Fruit fly (Drosophila melanogaster): ENCODE results near the gene Deaf1.

Gene Deaf1

dm6 chr3L:19834143-19834794 lies 16.3 kb downstream of the Deaf1 start, which contains the start of the genes trc and CG32221 (continued):
- TF ChIP-seq CG5180 (GFP tag; optimal IDR thresholded peaks at IDR 0.05) (no peak), GATAe (GFP tag; conservative IDR thresholded peaks at IDR 0.05) (no peak), lilli (GFP tag; optimal IDR thresholded peaks at IDR 0.05) (no peak), Vsx1 (GFP tag; optimal IDR thresholded peaks at IDR 0.05) (no peak), CG12155 (GFP tag; optimal IDR thresholded peaks at IDR 0.05) (no peak), ken (GFP tag; IDR thresholded peaks at IDR 0.05) (peak; percentile 53; the same call in 2 of the 3 replicates), CG31388 (GFP tag; optimal IDR thresholded peaks at IDR 0.05) (no peak), pan (optimal IDR thresholded peaks at IDR 0.05) (no peak), pan (GFP tag; optimal IDR thresholded peaks at IDR 0.05 in 1 of 2, IDR thresholded peaks at IDR 0.05 in 1 of 2) (peak in 1 of 2 experiments; percentile 7), sens-2 (GFP tag; IDR thresholded peaks at IDR 0.05) (no peak), klu (GFP tag; IDR thresholded peaks at IDR 0.05) (no peak), PHDP (tag; optimal IDR thresholded peaks at IDR 0.05) (no peak), NC2β (GFP tag; optimal IDR thresholded peaks at IDR 0.05) (no peak), Dad (GFP tag; optimal IDR thresholded peaks at IDR 0.05) (peak; percentile 14), Trl (optimal IDR thresholded peaks at IDR 0.05) (no peak), Trl (GFP tag; optimal IDR thresholded peaks at IDR 0.05) (no peak), Hr3 (GFP tag; optimal IDR thresholded peaks at IDR 0.05) (no peak), eyg (GFP tag; optimal IDR thresholded peaks at IDR 0.05) (no peak), vvl (GFP tag; IDR thresholded peaks at IDR 0.05) (peak; percentile 44), Spps (tag; optimal IDR thresholded peaks at IDR 0.05) (no peak), gfzf (GFP tag; optimal IDR thresholded peaks at IDR 0.05) (no peak), Oli (tag; optimal IDR thresholded peaks at IDR 0.05) (peak; percentile 8), CG6791 (GFP tag; IDR thresholded peaks at IDR 0.05; ENCODE audit: partially characterized antibody) (peak; percentile 73; the same call in 2 of the 3 replicates), eve (GFP tag; optimal IDR thresholded peaks at IDR 0.05) (no peak), CG10979 (tag; optimal IDR thresholded peaks at IDR 0.05) (no peak), CG18262 (tag; optimal IDR thresholded peaks at IDR 0.05) (no peak), tap (tag; optimal IDR thresholded peaks at IDR 0.05) (no peak), CG11085 (GFP tag; IDR thresholded peaks at IDR 0.05) (peak; percentile 31; the same call in 1 of the 2 replicates), bab2 (GFP tag; optimal IDR thresholded peaks at IDR 0.05) (no peak), Poxn (GFP tag; IDR thresholded peaks at IDR 0.05) (no peak), grau (tag; optimal IDR thresholded peaks at IDR 0.05) (no peak), danr (GFP tag; IDR thresholded peaks at IDR 0.05) (no peak), Sox100B (GFP tag; optimal IDR thresholded peaks at IDR 0.05) (no peak), hkb (optimal IDR thresholded peaks at IDR 0.05) (no peak), hkb (GFP tag; IDR thresholded peaks at IDR 0.05) (no peak), slp2 (GFP tag; optimal IDR thresholded peaks at IDR 0.05) (no peak), Atf6 (GFP tag; IDR thresholded peaks at IDR 0.05) (no peak), gro (GFP tag; optimal IDR thresholded peaks at IDR 0.05) (no peak), CG6272 (GFP tag; IDR thresholded peaks at IDR 0.05) (no peak), gsb (GFP tag; IDR thresholded peaks at IDR 0.05) (no peak), tin (GFP tag; optimal IDR thresholded peaks at IDR 0.05) (peak; percentile 34), CG1529 (GFP tag; optimal IDR thresholded peaks at IDR 0.05) (no peak), knrl (GFP tag; IDR thresholded peaks at IDR 0.05; ENCODE audit: partially characterized antibody) (peak; percentile 73), CG6175 (GFP tag; IDR thresholded peaks at IDR 0.05) (no peak), CG7372 (GFP tag; IDR thresholded peaks at IDR 0.05) (no peak), twi (tag; optimal IDR thresholded peaks at IDR 0.05) (no peak), Lpt (GFP tag; optimal IDR thresholded peaks at IDR 0.05) (no peak), Nf-YC (tag; optimal IDR thresholded peaks at IDR 0.05) (no peak), CG1792 (GFP tag; optimal IDR thresholded peaks at IDR 0.05) (no peak), CG7928 (GFP tag; optimal IDR thresholded peaks at IDR 0.05) (no peak), ftz-f1 (GFP tag; optimal IDR thresholded peaks at IDR 0.05) (no peak), en (GFP tag; optimal IDR thresholded peaks at IDR 0.05) (no peak), CG12391 (tag; optimal IDR thresholded peaks at IDR 0.05) (peak; percentile 53)

Measured in whole organism, embryonic.